Worm (Caenorhabditis elegans) whole organism, late embryonic: ENCODE results near the gene C38C5.1.

Source experiments
- F13H6.1 ChIP-seq: sonication (generic microtip); optimal IDR thresholded peaks from 2 replicates; lab custom pipeline; 2016; ENCODE audit warnings: missing genetic modification characterization, missing compliant biosample characterization
- T23F11.4 ChIP-seq: fragments of 200-800 bp; sonication (Bioruptor generic); optimal IDR thresholded peaks from 2 replicates; lab custom pipeline; 2018; ENCODE audit warnings: mild to moderate bottlenecking, missing genetic modification characterization, missing compliant biosample characterization
- Y22D7AL.16 ChIP-seq: sonication (generic microtip); optimal IDR thresholded peaks from 2 replicates; lab custom pipeline; 2016; ENCODE audit warnings: missing genetic modification characterization, missing compliant biosample characterization
- ahr-1 ChIP-seq: sonication (generic microtip); optimal IDR thresholded peaks from 2 replicates; lab custom pipeline; 2016; ENCODE audit warnings: missing genetic modification characterization, missing compliant biosample characterization
- ceh-19 ChIP-seq: fragments of 200-800 bp; sonication (Bioruptor generic); optimal IDR thresholded peaks from 2 replicates; lab custom pipeline; 2018; ENCODE audit warnings: mild to moderate bottlenecking, missing genetic modification characterization, missing compliant biosample characterization
- ceh-22 ChIP-seq: sonication (generic microtip); optimal IDR thresholded peaks from 2 replicates; lab custom pipeline; 2017; ENCODE audit warnings: missing biosample characterization, missing genetic modification characterization
- ceh-31 ChIP-seq: sonication (generic microtip); optimal IDR thresholded peaks from 2 replicates; lab custom pipeline; 2016; ENCODE audit warnings: missing genetic modification characterization, missing compliant biosample characterization
- ceh-34 ChIP-seq: sonication (generic microtip); optimal IDR thresholded peaks from 2 replicates; lab custom pipeline; 2016; ENCODE audit warnings: mild to moderate bottlenecking, missing genetic modification characterization, missing compliant biosample characterization
- ceh-6 ChIP-seq: fragments of 200-800 bp; sonication (Bioruptor generic); optimal IDR thresholded peaks from 2 replicates; lab custom pipeline; 2018; ENCODE audit warnings: mild to moderate bottlenecking, missing genetic modification characterization, missing compliant biosample characterization
- ceh-9 ChIP-seq: sonication (generic microtip); optimal IDR thresholded peaks from 2 replicates; lab custom pipeline; 2016; ENCODE audit warnings: mild to moderate bottlenecking, missing genetic modification characterization, inconsistent platforms, missing compliant biosample characterization
- dmd-4 ChIP-seq: sonication (generic microtip); optimal IDR thresholded peaks from 2 replicates; lab custom pipeline; 2016; ENCODE audit warnings: borderline replicate concordance, missing genetic modification characterization, missing compliant biosample characterization
- dve-1 ChIP-seq: sonication (generic microtip); optimal IDR thresholded peaks from 2 replicates; lab custom pipeline; 2017; ENCODE audit warnings: antibody characterized with exemption, mild to moderate bottlenecking, missing genetic modification characterization, missing compliant biosample characterization
- elt-2 ChIP-seq: sonication (generic microtip); optimal IDR thresholded peaks from 2 replicates; lab custom pipeline; 2016; ENCODE audit warnings: missing genetic modification reagents, missing genetic modification characterization, missing compliant biosample characterization
- elt-4 ChIP-seq: sonication (generic microtip); optimal IDR thresholded peaks from 2 replicates; lab custom pipeline; 2016; ENCODE audit warnings: missing genetic modification characterization, missing compliant biosample characterization
- ets-4 ChIP-seq: sonication (generic microtip); optimal IDR thresholded peaks from 2 replicates; lab custom pipeline; 2016; ENCODE audit warnings: missing genetic modification characterization, missing compliant biosample characterization
- fkh-10 ChIP-seq: fragments of 150-350 bp; optimal IDR thresholded peaks from 2 replicates; lab custom pipeline; 2014; ENCODE audit warnings: missing biosample characterization, missing genetic modification reagents, missing genetic modification characterization
- fkh-6 ChIP-seq: sonication (generic microtip); optimal IDR thresholded peaks from 2 replicates; lab custom pipeline; 2016; ENCODE audit warnings: missing genetic modification characterization, missing compliant biosample characterization
- hlh-30 ChIP-seq: sonication (generic microtip); optimal IDR thresholded peaks from 2 replicates; lab custom pipeline; 2017; ENCODE audit warnings: antibody characterized with exemption, missing genetic modification characterization, missing compliant biosample characterization; ENCODE audit not compliant: insufficient read depth
- hlh-8 ChIP-seq: sonication (generic microtip); optimal IDR thresholded peaks from 2 replicates; lab custom pipeline; 2016; ENCODE audit warnings: missing genotype, missing genetic modification characterization, missing compliant biosample characterization
- lim-6 ChIP-seq: sonication (generic microtip); optimal IDR thresholded peaks from 2 replicates; lab custom pipeline; 2016; ENCODE audit warnings: missing genetic modification characterization, missing compliant biosample characterization
- madf-2 ChIP-seq: sonication (generic microtip); optimal IDR thresholded peaks from 2 replicates; lab custom pipeline; 2017; ENCODE audit warnings: missing genetic modification characterization, missing compliant biosample characterization
- mec-3 ChIP-seq: sonication (generic microtip); optimal IDR thresholded peaks from 2 replicates; lab custom pipeline; 2016; ENCODE audit warnings: borderline replicate concordance, missing genetic modification characterization, missing compliant biosample characterization
- nfya-1 ChIP-seq: sonication (generic microtip); optimal IDR thresholded peaks from 2 replicates; lab custom pipeline; 2017; ENCODE audit warnings: missing genetic modification characterization, mild to moderate bottlenecking, missing compliant biosample characterization, antibody characterized with exemption, moderate library complexity
- pat-9 ChIP-seq: fragments of 200-800 bp; sonication (Bioruptor generic); optimal IDR thresholded peaks from 2 replicates; lab custom pipeline; 2018; ENCODE audit warnings: mild to moderate bottlenecking, missing genetic modification characterization, moderate library complexity, missing compliant biosample characterization
- pax-1 ChIP-seq: fragments of 150-350 bp; optimal IDR thresholded peaks from 2 replicates; lab custom pipeline; 2014; ENCODE audit warnings: missing biosample characterization, missing genetic modification characterization
- pha-2 ChIP-seq: sonication (generic microtip); optimal IDR thresholded peaks from 2 replicates; lab custom pipeline; 2017; ENCODE audit warnings: mild to moderate bottlenecking, missing genetic modification characterization, missing compliant biosample characterization
- pha-4 ChIP-seq: fragments of 150-350 bp; optimal IDR thresholded peaks from 2 replicates; lab custom pipeline; 2018; ENCODE audit warnings: missing biosample characterization, missing genetic modification reagents, missing genetic modification characterization
- pros-1 ChIP-seq: fragments of 150-350 bp; optimal IDR thresholded peaks from 2 replicates; lab custom pipeline; 2014; ENCODE audit warnings: missing biosample characterization, missing genetic modification reagents, missing genetic modification characterization
- rnt-1 ChIP-seq: sonication (generic microtip); optimal IDR thresholded peaks from 2 replicates; lab custom pipeline; 2016; ENCODE audit warnings: missing genetic modification characterization, missing compliant biosample characterization
- sdc-2 ChIP-seq: sonication (generic microtip); optimal IDR thresholded peaks from 2 replicates; lab custom pipeline; 2016; ENCODE audit warnings: missing genotype, missing genetic modification characterization, missing compliant biosample characterization
- sox-2 ChIP-seq: fragments of 200-800 bp; sonication (Bioruptor generic); IDR thresholded peaks from 2 replicates; pipeline ENCODE4 v1.3.6; 2022; ENCODE audit warnings: missing genetic modification reagents, missing genetic modification characterization, missing compliant biosample characterization
- ttx-3 ChIP-seq: sonication (generic microtip); optimal IDR thresholded peaks from 2 replicates; lab custom pipeline; 2016; ENCODE audit warnings: missing genetic modification reagents, missing genetic modification characterization, missing compliant biosample characterization
- unc-3 ChIP-seq, 2 experiments: fragments of 200-800 bp in 1 of 2; sonication (Bioruptor generic) in 1 of 2; sonication (generic microtip) in 1 of 2; conservative IDR thresholded peaks in 1 of 2; optimal IDR thresholded peaks in 1 of 2; 2 replicates each; pipeline versions ENCODE4 v1.3.6 to Lab custom; 2016 to 2022; ENCODE audit warnings: missing compliant biosample characterization in 2 of 2, missing genetic modification characterization in 2 of 2, missing genetic modification reagents in 1 of 2
- unc-55 ChIP-seq: sonication (generic microtip); optimal IDR thresholded peaks from 2 replicates; lab custom pipeline; 2017; ENCODE audit warnings: missing biosample characterization, missing genetic modification reagents, missing genetic modification characterization
- unc-86 ChIP-seq: sonication (generic microtip); optimal IDR thresholded peaks from 2 replicates; lab custom pipeline; 2016; ENCODE audit warnings: missing genetic modification characterization, missing compliant biosample characterization
- zip-5 ChIP-seq: sonication (generic microtip); optimal IDR thresholded peaks from 2 replicates; lab custom pipeline; 2016; ENCODE audit warnings: missing genetic modification characterization, missing compliant biosample characterization
- ztf-16 ChIP-seq: sonication (generic microtip); optimal IDR thresholded peaks from 2 replicates; lab custom pipeline; 2017; ENCODE audit warnings: missing genetic modification characterization, missing compliant biosample characterization

Gene C38C5.1

ce11 chrX:5547828-5548227 is 10.0 kb upstream of the C38C5.1 start:
- TF ChIP-seq pha-4 (tag; lab: Kevin White, UChicago): no peak
- no peak for TF ChIP-seq ztf-16 (tag; lab: Kevin White, UChicago)
- no peak for TF ChIP-seq ahr-1 (tag; lab: Kevin White, UChicago)
- no peak for TF ChIP-seq ets-4 (tag; lab: Kevin White, UChicago)
- no peak for TF ChIP-seq hlh-30
- no peak for TF ChIP-seq hlh-8 (tag; lab: Kevin White, UChicago)
- no peak for TF ChIP-seq ceh-6 (GFP tag; lab: Kevin White, UChicago)
- no peak for TF ChIP-seq unc-55 (GFP tag; lab: Kevin White, UChicago)
- TF ChIP-seq unc-3 (GFP tag; conservative IDR thresholded peaks at IDR 0.05; lab: Robert Waterston, UW): no peak
- no peak for TF ChIP-seq unc-3 (tag; optimal IDR thresholded peaks at IDR 0.05; lab: Kevin White, UChicago)
- no peak for TF ChIP-seq elt-4 (tag; lab: Kevin White, UChicago)
- TF ChIP-seq pax-1 (tag; lab: Kevin White, UChicago): no peak
- no peak for TF ChIP-seq ttx-3 (tag; lab: Kevin White, UChicago)
- no peak for TF ChIP-seq F13H6.1
- TF ChIP-seq nfya-1 (tag; lab: Kevin White, UChicago): no peak
- no peak for TF ChIP-seq pros-1 (tag; lab: Kevin White, UChicago)
- no peak for TF ChIP-seq mec-3 (tag; lab: Kevin White, UChicago)
- TF ChIP-seq dve-1 (tag; lab: Kevin White, UChicago): no peak
- TF ChIP-seq, all 69 proteins: peak for 0

ce11 chrX:5552652-5553051 is 5.2 kb upstream of the C38C5.1 start, which contains the start of gene ifta-1:
TSS of gene ifta-1 (minus strand) at chrX:5552752.
- TF ChIP-seq ceh-31 (tag; lab: Kevin White, UChicago): no peak
- no peak for TF ChIP-seq sdc-2 (tag; lab: Kevin White, UChicago)
- no peak for TF ChIP-seq pax-1 (tag; lab: Kevin White, UChicago)
- no peak for TF ChIP-seq elt-2 (tag; lab: Kevin White, UChicago)
- TF ChIP-seq, all 69 proteins: peak for 0

ce11 chrX:5555055-5555629 is 2.7 kb upstream of the C38C5.1 start:
- TF ChIP-seq nfya-1 (tag; lab: Kevin White, UChicago) (no peak), hlh-30 (no peak), madf-2 (tag; lab: Kevin White, UChicago) (no peak), dve-1 (tag; lab: Kevin White, UChicago) (no peak), ceh-22 (no peak), pat-9 (tag; lab: Kevin White, UChicago) (no peak), Y22D7AL.16 (tag; lab: Kevin White, UChicago) (no peak), ceh-9 (tag; lab: Kevin White, UChicago) (no peak), rnt-1 (tag; lab: Kevin White, UChicago) (no peak)

DNA sequence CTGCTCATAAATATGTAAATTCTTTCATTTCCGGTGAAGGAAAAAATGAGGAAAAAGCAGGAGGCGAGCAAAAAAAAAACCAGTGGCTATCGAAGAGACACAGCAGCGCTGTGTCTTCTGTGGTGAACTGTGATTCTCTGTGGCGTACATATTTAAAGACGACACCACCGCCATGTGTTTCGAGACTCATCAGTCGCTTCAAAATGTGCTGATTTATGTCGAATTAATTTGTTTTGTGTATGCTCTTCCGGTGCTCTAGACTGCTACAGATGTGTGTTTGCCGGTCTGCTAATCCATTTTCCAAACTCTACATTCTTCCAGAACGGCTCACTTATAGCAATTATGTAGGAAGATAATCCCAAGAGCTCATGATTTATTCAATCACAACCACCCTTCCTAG is 7.6 kb downstream of the C38C5.1 start:
- TF ChIP-seq zip-5 (tag; lab: Kevin White, UChicago) (no peak), ceh-34 (tag; lab: Kevin White, UChicago) (no peak), fkh-10 (GFP tag; lab: Kevin White, UChicago) (no peak), T23F11.4 (GFP tag; lab: Kevin White, UChicago) (no peak), fkh-6 (tag; lab: Kevin White, UChicago) (no peak), dmd-4 (tag; lab: Kevin White, UChicago) (no peak), sdc-2 (tag; lab: Kevin White, UChicago) (no peak), ceh-19 (no peak), dve-1 (tag; lab: Kevin White, UChicago) (no peak)
- TF ChIP-seq, all 69 proteins: peak for 0

DNA sequence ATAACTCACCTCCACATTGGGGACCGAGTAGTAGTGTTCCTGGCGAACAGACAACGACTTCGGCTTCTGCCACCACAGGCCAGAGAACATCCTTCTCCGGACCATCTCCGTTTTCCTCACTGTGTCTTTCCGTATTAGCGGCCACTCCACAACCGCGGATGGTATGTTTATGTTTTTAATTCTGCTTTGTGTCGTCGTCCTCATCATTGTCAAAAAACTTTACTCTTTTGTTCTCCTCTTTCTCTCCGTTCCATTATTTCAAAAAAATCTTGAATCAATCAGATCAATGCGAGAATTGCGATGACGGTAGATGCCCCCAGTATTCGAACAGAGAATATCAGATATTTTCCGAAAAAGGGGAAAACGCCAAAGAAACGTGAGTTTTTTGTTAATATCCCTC is 9.6 kb downstream of the C38C5.1 start, which contains the start of gene mec-2:
Gene mec-2 (plus strand): TSS at position 301 of the 400 bp plus-strand sequence.
- no peak for TF ChIP-seq zip-5 (tag; lab: Kevin White, UChicago)
- TF ChIP-seq ceh-19: no peak
- no peak for TF ChIP-seq sox-2 (GFP tag; lab: Robert Waterston, UW)
- TF ChIP-seq F13H6.1: no peak
- no peak for TF ChIP-seq pha-2 (tag; lab: Kevin White, UChicago)
- no peak for TF ChIP-seq hlh-8 (tag; lab: Kevin White, UChicago)
- TF ChIP-seq ceh-31 (tag; lab: Kevin White, UChicago): no peak
- TF ChIP-seq lim-6 (tag; lab: Kevin White, UChicago): no peak
- TF ChIP-seq ceh-6 (GFP tag; lab: Kevin White, UChicago): no peak
- TF ChIP-seq unc-86: no peak
